Worm (Caenorhabditis elegans) whole organism, mixed stage, embryonic: ENCODE measurements around the gene kel-8.

Source experiments
- M03D4.4 ChIP-seq: sonication (generic microtip); optimal IDR thresholded peaks from 2 replicates; lab custom pipeline; 2017; ENCODE audit warnings: mild to moderate bottlenecking, missing genetic modification characterization, missing compliant biosample characterization
- bed-3 ChIP-seq: fragments of 200-800 bp; sonication (Bioruptor generic); optimal IDR thresholded peaks from 3 replicates; lab custom pipeline; 2018; ENCODE audit warnings: mild to moderate bottlenecking, missing genetic modification characterization, moderate library complexity, missing compliant biosample characterization
- blmp-1 ChIP-seq: fragments of 150-350 bp; optimal IDR thresholded peaks from 2 replicates; lab custom pipeline; 2014; ENCODE audit warnings: missing biosample characterization, missing genetic modification characterization
- ceh-39 ChIP-seq: fragments of 150-350 bp; optimal IDR thresholded peaks from 2 replicates; lab custom pipeline; 2014; ENCODE audit warnings: missing biosample characterization, missing genetic modification characterization
- ces-1 ChIP-seq: fragments of 150-350 bp; optimal IDR thresholded peaks from 2 replicates; lab custom pipeline; 2014; ENCODE audit warnings: missing biosample characterization, missing genetic modification reagents, missing genetic modification characterization
- cnd-1 ChIP-seq: fragments of 200-800 bp; sonication (Bioruptor generic); optimal IDR thresholded peaks from 2 replicates; lab custom pipeline; 2018; ENCODE audit warnings: mild to moderate bottlenecking, missing genetic modification characterization, missing compliant biosample characterization
- drap-1 ChIP-seq: fragments of 200-800 bp; sonication (Bioruptor generic); optimal IDR thresholded peaks from 3 replicates; lab custom pipeline; 2018; ENCODE audit warnings: mild to moderate bottlenecking, missing genetic modification characterization, missing compliant biosample characterization
- elt-1 ChIP-seq: sonication (generic microtip); optimal IDR thresholded peaks from 2 replicates; lab custom pipeline; 2017; ENCODE audit warnings: missing genetic modification characterization, mild to moderate bottlenecking, missing compliant biosample characterization, antibody characterized with exemption, moderate library complexity, borderline replicate concordance; ENCODE audit not compliant: insufficient read depth
- flh-1 ChIP-seq: fragments of 200-800 bp; sonication (Bioruptor generic); optimal IDR thresholded peaks from 2 replicates; lab custom pipeline; 2018; ENCODE audit warnings: mild to moderate bottlenecking, missing genetic modification characterization, moderate library complexity, missing compliant biosample characterization
- ham-2 ChIP-seq: fragments of 200-800 bp; sonication (Bioruptor generic); optimal IDR thresholded peaks from 2 replicates; lab custom pipeline; 2018; ENCODE audit warnings: mild to moderate bottlenecking, missing genetic modification characterization, missing compliant biosample characterization
- hlh-1 ChIP-seq: fragments of 150-350 bp; optimal IDR thresholded peaks from 2 replicates; lab custom pipeline; 2014; ENCODE audit warnings: missing biosample characterization, missing genetic modification reagents, missing genetic modification characterization
- lin-13 ChIP-seq: fragments of 150-350 bp; optimal IDR thresholded peaks from 2 replicates; lab custom pipeline; 2014; ENCODE audit warnings: missing biosample characterization, missing genetic modification characterization
- lin-32 ChIP-seq: fragments of 200-800 bp; sonication (Bioruptor generic); optimal IDR thresholded peaks from 2 replicates; lab custom pipeline; 2018; ENCODE audit warnings: mild to moderate bottlenecking, missing genetic modification characterization, missing compliant biosample characterization
- lsy-2 ChIP-seq: fragments of 150-350 bp; optimal IDR thresholded peaks from 2 replicates; lab custom pipeline; 2014; ENCODE audit warnings: missing biosample characterization, missing genetic modification characterization
- mab-5 ChIP-seq: fragments of 150-350 bp; optimal IDR thresholded peaks from 2 replicates; lab custom pipeline; 2014; ENCODE audit warnings: missing biosample characterization, missing genetic modification characterization
- mep-1 ChIP-seq: fragments of 150-350 bp; optimal IDR thresholded peaks from 2 replicates; lab custom pipeline; 2017; ENCODE audit warnings: missing biosample characterization, missing genetic modification reagents, missing genetic modification characterization, inconsistent platforms
- nhr-12 ChIP-seq: fragments of 150-350 bp; optimal IDR thresholded peaks from 2 replicates; lab custom pipeline; 2014; ENCODE audit warnings: missing biosample characterization, missing genetic modification characterization
- nhr-2 ChIP-seq: fragments of 150-350 bp; optimal IDR thresholded peaks from 2 replicates; lab custom pipeline; 2014; ENCODE audit warnings: missing biosample characterization, missing genetic modification characterization
- nhr-237 ChIP-seq: fragments of 150-350 bp; optimal IDR thresholded peaks from 2 replicates; lab custom pipeline; 2014; ENCODE audit warnings: missing biosample characterization, missing genetic modification characterization
- nhr-28 ChIP-seq: fragments of 150-350 bp; optimal IDR thresholded peaks from 2 replicates; lab custom pipeline; 2014; ENCODE audit warnings: missing biosample characterization, missing genetic modification characterization
- nhr-76 ChIP-seq: sonication (generic microtip); optimal IDR thresholded peaks from 2 replicates; lab custom pipeline; 2017; ENCODE audit warnings: missing biosample characterization, missing genetic modification characterization
- pha-4 ChIP-seq: fragments of 150-350 bp; optimal IDR thresholded peaks from 2 replicates; lab custom pipeline; 2018; ENCODE audit warnings: missing biosample characterization, missing genetic modification reagents, missing genetic modification characterization
- sem-2 ChIP-seq: fragments of 200-800 bp; sonication (Bioruptor generic); optimal IDR thresholded peaks from 2 replicates; lab custom pipeline; 2018; ENCODE audit warnings: mild to moderate bottlenecking, missing genetic modification characterization, missing compliant biosample characterization
- snpc-4 ChIP-seq: fragments of 150-350 bp; optimal IDR thresholded peaks from 2 replicates; lab custom pipeline; 2014; ENCODE audit warnings: missing biosample characterization, missing genetic modification characterization
- sptf-1 ChIP-seq: sonication (generic microtip); optimal IDR thresholded peaks from 2 replicates; lab custom pipeline; 2017; ENCODE audit warnings: mild to moderate bottlenecking, missing genetic modification characterization, moderate library complexity, missing compliant biosample characterization
- tbx-8 ChIP-seq: fragments of 200-800 bp; sonication (Bioruptor generic); optimal IDR thresholded peaks from 2 replicates; lab custom pipeline; 2018; ENCODE audit warnings: mild to moderate bottlenecking, missing genetic modification characterization, moderate library complexity, missing compliant biosample characterization
- unc-120 ChIP-seq: sonication (generic microtip); optimal IDR thresholded peaks from 2 replicates; lab custom pipeline; 2017; ENCODE audit warnings: missing genetic modification characterization, missing compliant biosample characterization; ENCODE audit not compliant: poor library complexity, severe bottlenecking
- unc-39 ChIP-seq: fragments of 150-350 bp; optimal IDR thresholded peaks from 2 replicates; lab custom pipeline; 2014; ENCODE audit warnings: missing biosample characterization, missing genetic modification characterization
- unc-62 ChIP-seq: fragments of 150-350 bp; optimal IDR thresholded peaks from 2 replicates; lab custom pipeline; 2014; ENCODE audit warnings: missing biosample characterization, missing genetic modification reagents, missing genetic modification characterization
- zip-8 ChIP-seq: fragments of 150-350 bp; optimal IDR thresholded peaks from 2 replicates; lab custom pipeline; 2014; ENCODE audit warnings: missing biosample characterization, missing genetic modification characterization
- ztf-11 ChIP-seq: fragments of 150-350 bp; optimal IDR thresholded peaks from 2 replicates; lab custom pipeline; 2014; ENCODE audit warnings: missing biosample characterization, missing genetic modification characterization

Gene kel-8

ce11 chrV:2639035-2639434 lies 32.2 kb upstream of the kel-8 start, which contains the start of gene W02H5.2:
Gene W02H5.2, plus strand, starts transcription at chrV:2639335.
- TF ChIP-seq snpc-4 (tag; lab: Kevin White, UChicago), result no peak
- no peak for TF ChIP-seq blmp-1 (tag; lab: Kevin White, UChicago)
- TF ChIP-seq hlh-1 (tag; lab: Kevin White, UChicago), result no peak
- no peak for TF ChIP-seq ham-2
- no peak for TF ChIP-seq nhr-12 (tag; lab: Kevin White, UChicago)
- no peak for TF ChIP-seq M03D4.4 (tag; lab: Kevin White, UChicago)
- no peak for TF ChIP-seq nhr-2 (tag; lab: Kevin White, UChicago)
- no peak for TF ChIP-seq cnd-1 (tag; lab: Kevin White, UChicago)
- TF ChIP-seq ceh-39 (tag; lab: Kevin White, UChicago), result no peak
- no peak for TF ChIP-seq unc-62 (GFP tag; lab: Kevin White, UChicago)
- no peak for TF ChIP-seq lsy-2 (tag; lab: Kevin White, UChicago)
- no peak for TF ChIP-seq sptf-1 (tag; lab: Kevin White, UChicago)
- no peak for TF ChIP-seq flh-1 (GFP tag; lab: Kevin White, UChicago)
- TF ChIP-seq drap-1 (GFP tag; lab: Kevin White, UChicago), result no peak
- no peak for TF ChIP-seq lin-13 (tag; lab: Kevin White, UChicago)

- TF ChIP-seq unc-62 (GFP tag; lab: Kevin White, UChicago) (no peak), sem-2 (GFP tag; lab: Kevin White, UChicago) (no peak), elt-1 (tag; lab: Kevin White, UChicago) (no peak), nhr-76 (tag; lab: Kevin White, UChicago) (no peak), nhr-12 (tag; lab: Kevin White, UChicago) (no peak), unc-120 (tag; lab: Kevin White, UChicago) (no peak), mab-5 (tag; lab: Kevin White, UChicago) (no peak), zip-8 (tag; lab: Kevin White, UChicago) (no peak), sptf-1 (tag; lab: Kevin White, UChicago) (no peak), snpc-4 (tag; lab: Kevin White, UChicago) (no peak), ces-1 (GFP tag; lab: Kevin White, UChicago) (no peak), M03D4.4 (tag; lab: Kevin White, UChicago) (no peak), cnd-1 (tag; lab: Kevin White, UChicago) (no peak), nhr-2 (tag; lab: Kevin White, UChicago) (no peak), pha-4 (tag; lab: Kevin White, UChicago) (no peak), lin-32 (GFP tag; lab: Kevin White, UChicago) (no peak), bed-3 (GFP tag; lab: Kevin White, UChicago) (no peak), flh-1 (GFP tag; lab: Kevin White, UChicago) (no peak)
These were observed 31.7 kb upstream of the kel-8 start for ce11 chrV:2639506-2639905.

ce11 chrV:2646067-2646466 lies 25.2 kb upstream of the kel-8 start:
- TF ChIP-seq pha-4 (tag; lab: Kevin White, UChicago) (no peak), sptf-1 (tag; lab: Kevin White, UChicago) (no peak)

ce11 chrV:2647222-2647796 lies 23.9 kb upstream of the kel-8 start:
- TF ChIP-seq M03D4.4 (tag; lab: Kevin White, UChicago), result no peak
- TF ChIP-seq nhr-28 (tag; lab: Kevin White, UChicago), result no peak
- no peak for TF ChIP-seq snpc-4 (tag; lab: Kevin White, UChicago)
- TF ChIP-seq bed-3 (GFP tag; lab: Kevin White, UChicago), result no peak
- no peak for TF ChIP-seq lin-13 (tag; lab: Kevin White, UChicago)
- TF ChIP-seq mab-5 (tag; lab: Kevin White, UChicago), result no peak
- TF ChIP-seq ham-2, result no peak
- no peak for TF ChIP-seq drap-1 (GFP tag; lab: Kevin White, UChicago)
- TF ChIP-seq nhr-12 (tag; lab: Kevin White, UChicago), result no peak
- no peak for TF ChIP-seq ztf-11 (tag; lab: Kevin White, UChicago)
- TF ChIP-seq unc-62 (GFP tag; lab: Kevin White, UChicago), result no peak
- no peak for TF ChIP-seq lin-32 (GFP tag; lab: Kevin White, UChicago)
- TF ChIP-seq tbx-8 (GFP tag; lab: Kevin White, UChicago), result no peak
- no peak for TF ChIP-seq mep-1 (tag; lab: Kevin White, UChicago)
- TF ChIP-seq ceh-39 (tag; lab: Kevin White, UChicago), result no peak
- no peak for TF ChIP-seq unc-39 (tag; lab: Kevin White, UChicago)
- no peak for TF ChIP-seq nhr-237 (tag; lab: Kevin White, UChicago)
- no peak for TF ChIP-seq hlh-1 (tag; lab: Kevin White, UChicago)
- no peak for TF ChIP-seq flh-1 (GFP tag; lab: Kevin White, UChicago)
